Worm (Caenorhabditis elegans) whole organism, mixed stage, embryonic: ENCODE measurements around the gene smc-5.

Source experiments
- M03D4.4 ChIP-seq: sonication (generic microtip); optimal IDR thresholded peaks from 2 replicates; lab custom pipeline; 2017; ENCODE audit warnings: mild to moderate bottlenecking, missing genetic modification characterization, missing compliant biosample characterization
- bed-3 ChIP-seq: fragments of 200-800 bp; sonication (Bioruptor generic); optimal IDR thresholded peaks from 3 replicates; lab custom pipeline; 2018; ENCODE audit warnings: mild to moderate bottlenecking, missing genetic modification characterization, moderate library complexity, missing compliant biosample characterization
- blmp-1 ChIP-seq: fragments of 150-350 bp; optimal IDR thresholded peaks from 2 replicates; lab custom pipeline; 2014; ENCODE audit warnings: missing biosample characterization, missing genetic modification characterization
- ceh-39 ChIP-seq: fragments of 150-350 bp; optimal IDR thresholded peaks from 2 replicates; lab custom pipeline; 2014; ENCODE audit warnings: missing biosample characterization, missing genetic modification characterization
- ceh-43 ChIP-seq: fragments of 200-800 bp; sonication (Bioruptor generic); optimal IDR thresholded peaks from 2 replicates; lab custom pipeline; 2018; ENCODE audit warnings: mild to moderate bottlenecking, missing genetic modification characterization, moderate library complexity, missing compliant biosample characterization
- ceh-83 ChIP-seq: fragments of 200-800 bp; sonication (Bioruptor generic); optimal IDR thresholded peaks from 2 replicates; lab custom pipeline; 2018; ENCODE audit warnings: mild to moderate bottlenecking, missing genetic modification characterization, missing compliant biosample characterization
- ces-1 ChIP-seq: fragments of 150-350 bp; optimal IDR thresholded peaks from 2 replicates; lab custom pipeline; 2014; ENCODE audit warnings: missing biosample characterization, missing genetic modification reagents, missing genetic modification characterization
- cnd-1 ChIP-seq: fragments of 200-800 bp; sonication (Bioruptor generic); optimal IDR thresholded peaks from 2 replicates; lab custom pipeline; 2018; ENCODE audit warnings: mild to moderate bottlenecking, missing genetic modification characterization, missing compliant biosample characterization
- drap-1 ChIP-seq: fragments of 200-800 bp; sonication (Bioruptor generic); optimal IDR thresholded peaks from 3 replicates; lab custom pipeline; 2018; ENCODE audit warnings: mild to moderate bottlenecking, missing genetic modification characterization, missing compliant biosample characterization
- elt-1 ChIP-seq: sonication (generic microtip); optimal IDR thresholded peaks from 2 replicates; lab custom pipeline; 2017; ENCODE audit warnings: missing genetic modification characterization, mild to moderate bottlenecking, missing compliant biosample characterization, antibody characterized with exemption, moderate library complexity, borderline replicate concordance; ENCODE audit not compliant: insufficient read depth
- elt-3 ChIP-seq: fragments of 150-350 bp; optimal IDR thresholded peaks from 2 replicates; lab custom pipeline; 2014; ENCODE audit warnings: missing biosample characterization, missing genetic modification characterization
- flh-1 ChIP-seq: fragments of 200-800 bp; sonication (Bioruptor generic); optimal IDR thresholded peaks from 2 replicates; lab custom pipeline; 2018; ENCODE audit warnings: mild to moderate bottlenecking, missing genetic modification characterization, moderate library complexity, missing compliant biosample characterization
- ham-2 ChIP-seq: fragments of 200-800 bp; sonication (Bioruptor generic); optimal IDR thresholded peaks from 2 replicates; lab custom pipeline; 2018; ENCODE audit warnings: mild to moderate bottlenecking, missing genetic modification characterization, missing compliant biosample characterization
- hlh-1 ChIP-seq: fragments of 150-350 bp; optimal IDR thresholded peaks from 2 replicates; lab custom pipeline; 2014; ENCODE audit warnings: missing biosample characterization, missing genetic modification reagents, missing genetic modification characterization
- lin-13 ChIP-seq: fragments of 150-350 bp; optimal IDR thresholded peaks from 2 replicates; lab custom pipeline; 2014; ENCODE audit warnings: missing biosample characterization, missing genetic modification characterization
- lin-32 ChIP-seq: fragments of 200-800 bp; sonication (Bioruptor generic); optimal IDR thresholded peaks from 2 replicates; lab custom pipeline; 2018; ENCODE audit warnings: mild to moderate bottlenecking, missing genetic modification characterization, missing compliant biosample characterization
- lsy-2 ChIP-seq: fragments of 150-350 bp; optimal IDR thresholded peaks from 2 replicates; lab custom pipeline; 2014; ENCODE audit warnings: missing biosample characterization, missing genetic modification characterization
- mab-5 ChIP-seq: fragments of 150-350 bp; optimal IDR thresholded peaks from 2 replicates; lab custom pipeline; 2014; ENCODE audit warnings: missing biosample characterization, missing genetic modification characterization
- mep-1 ChIP-seq: fragments of 150-350 bp; optimal IDR thresholded peaks from 2 replicates; lab custom pipeline; 2017; ENCODE audit warnings: missing biosample characterization, missing genetic modification reagents, missing genetic modification characterization, inconsistent platforms
- mls-2 ChIP-seq: sonication (generic microtip); optimal IDR thresholded peaks from 2 replicates; lab custom pipeline; 2016; ENCODE audit warnings: mild to moderate bottlenecking, missing genetic modification characterization, moderate library complexity, missing compliant biosample characterization
- nhr-12 ChIP-seq: fragments of 150-350 bp; optimal IDR thresholded peaks from 2 replicates; lab custom pipeline; 2014; ENCODE audit warnings: missing biosample characterization, missing genetic modification characterization
- nhr-2 ChIP-seq: fragments of 150-350 bp; optimal IDR thresholded peaks from 2 replicates; lab custom pipeline; 2014; ENCODE audit warnings: missing biosample characterization, missing genetic modification characterization
- nhr-237 ChIP-seq: fragments of 150-350 bp; optimal IDR thresholded peaks from 2 replicates; lab custom pipeline; 2014; ENCODE audit warnings: missing biosample characterization, missing genetic modification characterization
- nhr-28 ChIP-seq: fragments of 150-350 bp; optimal IDR thresholded peaks from 2 replicates; lab custom pipeline; 2014; ENCODE audit warnings: missing biosample characterization, missing genetic modification characterization
- nhr-76 ChIP-seq: sonication (generic microtip); optimal IDR thresholded peaks from 2 replicates; lab custom pipeline; 2017; ENCODE audit warnings: missing biosample characterization, missing genetic modification characterization
- pha-4 ChIP-seq: fragments of 150-350 bp; optimal IDR thresholded peaks from 2 replicates; lab custom pipeline; 2018; ENCODE audit warnings: missing biosample characterization, missing genetic modification reagents, missing genetic modification characterization
- sem-2 ChIP-seq: fragments of 200-800 bp; sonication (Bioruptor generic); optimal IDR thresholded peaks from 2 replicates; lab custom pipeline; 2018; ENCODE audit warnings: mild to moderate bottlenecking, missing genetic modification characterization, missing compliant biosample characterization
- snpc-4 ChIP-seq: fragments of 150-350 bp; optimal IDR thresholded peaks from 2 replicates; lab custom pipeline; 2014; ENCODE audit warnings: missing biosample characterization, missing genetic modification characterization
- sptf-1 ChIP-seq: sonication (generic microtip); optimal IDR thresholded peaks from 2 replicates; lab custom pipeline; 2017; ENCODE audit warnings: mild to moderate bottlenecking, missing genetic modification characterization, moderate library complexity, missing compliant biosample characterization
- tbx-8 ChIP-seq: fragments of 200-800 bp; sonication (Bioruptor generic); optimal IDR thresholded peaks from 2 replicates; lab custom pipeline; 2018; ENCODE audit warnings: mild to moderate bottlenecking, missing genetic modification characterization, moderate library complexity, missing compliant biosample characterization
- unc-120 ChIP-seq: sonication (generic microtip); optimal IDR thresholded peaks from 2 replicates; lab custom pipeline; 2017; ENCODE audit warnings: missing genetic modification characterization, missing compliant biosample characterization; ENCODE audit not compliant: poor library complexity, severe bottlenecking
- unc-39 ChIP-seq: fragments of 150-350 bp; optimal IDR thresholded peaks from 2 replicates; lab custom pipeline; 2014; ENCODE audit warnings: missing biosample characterization, missing genetic modification characterization
- unc-62 ChIP-seq: fragments of 150-350 bp; optimal IDR thresholded peaks from 2 replicates; lab custom pipeline; 2014; ENCODE audit warnings: missing biosample characterization, missing genetic modification reagents, missing genetic modification characterization
- zip-8 ChIP-seq: fragments of 150-350 bp; optimal IDR thresholded peaks from 2 replicates; lab custom pipeline; 2014; ENCODE audit warnings: missing biosample characterization, missing genetic modification characterization
- ztf-11 ChIP-seq: fragments of 150-350 bp; optimal IDR thresholded peaks from 2 replicates; lab custom pipeline; 2014; ENCODE audit warnings: missing biosample characterization, missing genetic modification characterization

The smc-5 gene

ce11 chrII:5047279-5047678, 14.6 kb upstream of the smc-5 start:
- TF ChIP-seq unc-39 (tag; lab: Kevin White, UChicago), result no peak
- peak; percentile 60 for TF ChIP-seq nhr-2 (tag; lab: Kevin White, UChicago)
- TF ChIP-seq sptf-1 (tag; lab: Kevin White, UChicago), result no peak
- no peak for TF ChIP-seq pha-4 (tag; lab: Kevin White, UChicago)
- no peak for TF ChIP-seq nhr-76
- no peak for TF ChIP-seq hlh-1 (tag; lab: Kevin White, UChicago)
- TF ChIP-seq nhr-237, result no peak
- no peak for TF ChIP-seq mep-1 (tag; lab: Kevin White, UChicago)
- no peak for TF ChIP-seq M03D4.4 (tag; lab: Kevin White, UChicago)
- peak; percentile 22 for TF ChIP-seq lsy-2 (tag; lab: Kevin White, UChicago)
- no peak for TF ChIP-seq ceh-83 (GFP tag; lab: Kevin White, UChicago)
- no peak for TF ChIP-seq mls-2
- no peak for TF ChIP-seq ceh-39
- TF ChIP-seq bed-3 (GFP tag; lab: Kevin White, UChicago), result no peak
- no peak for TF ChIP-seq elt-3
- TF ChIP-seq cnd-1 (tag; lab: Kevin White, UChicago), result no peak
- TF ChIP-seq nhr-12 (tag; lab: Kevin White, UChicago), result no peak
- TF ChIP-seq ham-2 (GFP tag; lab: Kevin White, UChicago), result peak; percentile 2
- no peak for TF ChIP-seq unc-120 (tag; lab: Kevin White, UChicago)
- no peak for TF ChIP-seq ceh-43 (GFP tag; lab: Kevin White, UChicago)
- no peak for TF ChIP-seq drap-1 (GFP tag; lab: Kevin White, UChicago)
- TF ChIP-seq tbx-8, result no peak
- TF ChIP-seq nhr-28 (tag; lab: Kevin White, UChicago), result no peak
- TF ChIP-seq ces-1 (GFP tag; lab: Kevin White, UChicago), result no peak
- no peak for TF ChIP-seq mab-5 (tag; lab: Kevin White, UChicago)
- no peak for TF ChIP-seq flh-1
- peak; percentile 6 for TF ChIP-seq unc-62 (GFP tag; lab: Kevin White, UChicago)
- TF ChIP-seq lin-32 (GFP tag; lab: Kevin White, UChicago), result peak; percentile 33
- TF ChIP-seq sem-2, result no peak
- no peak for TF ChIP-seq zip-8
- no peak for TF ChIP-seq blmp-1 (tag; lab: Kevin White, UChicago)
- TF ChIP-seq elt-1 (tag; lab: Kevin White, UChicago), result no peak
- TF ChIP-seq snpc-4, result no peak
- no peak for TF ChIP-seq ztf-11 (tag; lab: Kevin White, UChicago)

- TF ChIP-seq unc-120 (tag; lab: Kevin White, UChicago) (no peak), blmp-1 (tag; lab: Kevin White, UChicago) (no peak), nhr-12 (tag; lab: Kevin White, UChicago) (no peak), flh-1 (no peak)
- TF ChIP-seq, all 35 proteins: peak for 0
Measured at ce11 chrII:5048185-5048795, 13.6 kb upstream of the smc-5 start.

ce11 chrII:5049249-5049648, 12.7 kb upstream of the smc-5 start:
- TF ChIP-seq ham-2 (GFP tag; lab: Kevin White, UChicago) (no peak), tbx-8 (no peak), M03D4.4 (tag; lab: Kevin White, UChicago) (no peak), ces-1 (GFP tag; lab: Kevin White, UChicago) (no peak), zip-8 (no peak), lsy-2 (tag; lab: Kevin White, UChicago) (no peak), lin-13 (no peak), sem-2 (no peak), ztf-11 (tag; lab: Kevin White, UChicago) (no peak), sptf-1 (tag; lab: Kevin White, UChicago) (no peak), lin-32 (GFP tag; lab: Kevin White, UChicago) (no peak), nhr-76 (no peak), mab-5 (tag; lab: Kevin White, UChicago) (no peak), drap-1 (GFP tag; lab: Kevin White, UChicago) (no peak), ceh-39 (no peak), hlh-1 (tag; lab: Kevin White, UChicago) (no peak), bed-3 (GFP tag; lab: Kevin White, UChicago) (no peak)
